Worm (Caenorhabditis elegans): ENCODE measurements around the gene cpt-2.
"Not testable (repeated sequence)": the region's sequence is repeated elsewhere in the genome, so short reads cannot be mapped to it uniquely, and the experiment has no call there.

DNA sequence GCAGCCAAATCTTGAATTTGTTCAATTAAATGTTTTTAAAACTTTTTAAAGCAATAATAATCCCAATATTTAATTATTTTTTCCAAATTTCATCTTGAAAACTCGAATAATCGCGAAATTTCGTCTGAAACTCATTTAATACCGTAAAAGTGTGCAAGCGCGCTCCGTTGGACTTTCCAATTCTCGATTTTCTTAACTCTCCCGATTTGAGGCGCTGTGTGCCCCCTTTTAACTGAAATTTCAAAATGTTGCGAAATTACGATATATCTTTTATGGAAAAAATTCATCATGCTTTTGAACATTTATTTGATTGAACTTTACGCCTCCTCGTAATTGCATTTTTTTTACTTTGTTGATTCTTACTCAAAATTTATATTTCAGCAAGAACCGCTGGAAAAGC is 22.9 kb downstream of the cpt-2 start, which contains the start of gene R07H5.11:
- not testable (repeated sequence) for TF ChIP-seq ama-1 (optimal IDR thresholded peaks at IDR 0.05); pha-4 (tag; optimal IDR thresholded peaks at IDR 0.05); ceh-9 (tag; optimal IDR thresholded peaks at IDR 0.05); sdc-2 (tag; optimal IDR thresholded peaks at IDR 0.05); unc-3 (GFP tag; conservative IDR thresholded peaks at IDR 0.05); unc-3 (tag; optimal IDR thresholded peaks at IDR 0.05); pha-2 (tag; optimal IDR thresholded peaks at IDR 0.05); ceh-19 (GFP tag; optimal IDR thresholded peaks at IDR 0.05); elt-4 (tag; optimal IDR thresholded peaks at IDR 0.05); hlh-30 (tag; optimal IDR thresholded peaks at IDR 0.05; ENCODE audit: insufficient read depth)
